Fruit fly (Drosophila melanogaster) whole organism, wandering third instar larva: ENCODE results near the gene CG7968.

Experiments
- Abd-B ChIP-seq: fragments of >200 bp; optimal IDR thresholded peaks from 2 replicates; lab custom pipeline; 2017; ENCODE audit warnings: missing biosample characterization, missing genetic modification characterization
- CG9705 ChIP-seq: fragments of 200-800 bp; sonication (Bioruptor generic); optimal IDR thresholded peaks from 2 replicates; lab custom pipeline; 2018; ENCODE audit warnings: missing biosample characterization, mild to moderate bottlenecking, missing genetic modification characterization
- CrebA ChIP-seq: fragments of 200-800 bp; sonication (Bioruptor generic); optimal IDR thresholded peaks from 2 replicates; lab custom pipeline; 2016; ENCODE audit warnings: missing biosample characterization, mild to moderate bottlenecking, missing genetic modification characterization, borderline replicate concordance
- Dif ChIP-seq: fragments of 200-275, 200-300 bp; sonication (Bioruptor generic); optimal IDR thresholded peaks from 2 replicates; lab custom pipeline; 2018; ENCODE audit warnings: missing biosample characterization, missing genetic modification characterization; ENCODE audit not compliant: partially characterized antibody
- GATAd ChIP-seq: sonication (Bioruptor generic); optimal IDR thresholded peaks from 2 replicates; lab custom pipeline; 2016; ENCODE audit warnings: missing biosample characterization, missing genetic modification characterization
- HLH106 ChIP-seq: fragments of 200-800 bp; optimal IDR thresholded peaks from 3 replicates; lab custom pipeline; 2019; ENCODE audit warnings: missing biosample characterization, mild to moderate bottlenecking, missing genetic modification characterization, moderate library complexity
- Hr78 ChIP-seq: fragments of >200 bp; optimal IDR thresholded peaks from 2 replicates; lab custom pipeline; 2017; ENCODE audit warnings: missing biosample characterization, missing genetic modification characterization
- Hr83 ChIP-seq: fragments of 200-300 bp; sonication (Bioruptor generic); optimal IDR thresholded peaks from 2 replicates; lab custom pipeline; 2016; ENCODE audit warnings: missing biosample characterization, mild to moderate bottlenecking, missing genetic modification characterization, moderate library complexity; ENCODE audit not compliant: poor library complexity, severe bottlenecking
- Jra ChIP-seq: sonication (Bioruptor generic); optimal IDR thresholded peaks from 2 replicates; lab custom pipeline; 2016; ENCODE audit warnings: missing biosample characterization, missing genetic modification characterization
- Mio ChIP-seq: sonication (Bioruptor generic); optimal IDR thresholded peaks from 2 replicates; lab custom pipeline; 2016; ENCODE audit warnings: missing biosample characterization, missing genetic modification characterization
- Myc ChIP-seq: fragments of >200 bp; optimal IDR thresholded peaks from 2 replicates; lab custom pipeline; 2017
- N ChIP-seq: fragments of >200 bp; optimal IDR thresholded peaks from 2 replicates; lab custom pipeline; 2018; ENCODE audit warnings: missing biosample characterization, missing external identifiers, missing genetic modification characterization
- OdsH ChIP-seq: fragments of 200-800 bp; sonication (Bioruptor generic); optimal IDR thresholded peaks from 2 replicates; lab custom pipeline; 2016; ENCODE audit warnings: missing biosample characterization, mild to moderate bottlenecking, missing genetic modification characterization
- Sp1 ChIP-seq: fragments of 200-800 bp; sonication (Bioruptor generic); optimal IDR thresholded peaks from 3 replicates; lab custom pipeline; 2019; ENCODE audit warnings: missing biosample characterization, mild to moderate bottlenecking, missing genetic modification characterization, moderate library complexity
- Vsx2 ChIP-seq: fragments of 200-300, 225-300 bp; sonication (Bioruptor generic); optimal IDR thresholded peaks from 2 replicates; lab custom pipeline; 2018; ENCODE audit warnings: missing biosample characterization, missing genetic modification characterization; ENCODE audit not compliant: partially characterized antibody
- br ChIP-seq: fragments of 200-800 bp; sonication (Bioruptor generic); optimal IDR thresholded peaks from 2 replicates; lab custom pipeline; 2016; ENCODE audit warnings: missing biosample characterization, missing genetic modification characterization
- brk ChIP-seq: fragments of 200-800 bp; sonication (Bioruptor generic); optimal IDR thresholded peaks from 2 replicates; lab custom pipeline; 2016; ENCODE audit warnings: missing biosample characterization, mild to moderate bottlenecking, missing genetic modification characterization
- dl ChIP-seq, 2 experiments: fragments of 175-275, 200-275 bp in 1 of 2; fragments of 200-275 bp in 1 of 2; sonication (Bioruptor generic); optimal IDR thresholded peaks; lab custom pipeline; 2018; ENCODE audit warnings: mild to moderate bottlenecking in 2 of 2, missing biosample characterization in 2 of 2, missing genetic modification characterization in 2 of 2, moderate library complexity in 2 of 2; ENCODE audit not compliant: partially characterized antibody in 2 of 2, insufficient read depth in 1 of 2
- dmrt93B ChIP-seq: fragments of 200-800 bp; sonication (Bioruptor generic); optimal IDR thresholded peaks from 2 replicates; lab custom pipeline; 2018; ENCODE audit warnings: missing biosample characterization, mild to moderate bottlenecking, missing genetic modification characterization
- ey ChIP-seq: fragments of 200-800 bp; sonication (Bioruptor generic); optimal IDR thresholded peaks from 2 replicates; lab custom pipeline; 2016; ENCODE audit warnings: missing biosample characterization, missing genetic modification characterization
- foxo ChIP-seq, 2 experiments: fragments of 200-800 bp; sonication (Bioruptor generic); optimal IDR thresholded peaks; 2 replicates in 1 of 2; 3 replicates in 1 of 2; lab custom pipeline; 2016 to 2017; ENCODE audit warnings: missing biosample characterization in 2 of 2, missing genetic modification characterization in 2 of 2
- fru ChIP-seq: fragments of 200-800 bp; sonication (Bioruptor generic); optimal IDR thresholded peaks from 3 replicates; lab custom pipeline; 2016; ENCODE audit warnings: missing biosample characterization, mild to moderate bottlenecking, missing genetic modification characterization
- h ChIP-seq: fragments of 200-800 bp; sonication (Bioruptor generic); optimal IDR thresholded peaks from 3 replicates; lab custom pipeline; 2016; ENCODE audit warnings: missing biosample characterization, mild to moderate bottlenecking, missing genetic modification characterization
- jim ChIP-seq: fragments of 175-275, 200-325 bp; sonication (Bioruptor generic); optimal IDR thresholded peaks from 2 replicates; lab custom pipeline; 2016; ENCODE audit warnings: missing biosample characterization, mild to moderate bottlenecking, missing genetic modification characterization
- lola ChIP-seq: fragments of >200 bp; optimal IDR thresholded peaks from 2 replicates; lab custom pipeline; 2017; ENCODE audit warnings: missing biosample characterization, missing genetic modification characterization
- psq ChIP-seq: fragments of 200-800 bp; sonication (Bioruptor generic); optimal IDR thresholded peaks from 3 replicates; lab custom pipeline; 2017; ENCODE audit warnings: missing biosample characterization, mild to moderate bottlenecking, missing genetic modification characterization, moderate library complexity
- rgr ChIP-seq: fragments of 200-800 bp; sonication (Bioruptor generic); optimal IDR thresholded peaks from 3 replicates; lab custom pipeline; 2016; ENCODE audit warnings: missing biosample characterization, mild to moderate bottlenecking, missing genetic modification characterization
- sage ChIP-seq: fragments of 200-800 bp; sonication (Bioruptor generic); optimal IDR thresholded peaks from 2 replicates; lab custom pipeline; 2016; ENCODE audit warnings: missing biosample characterization, mild to moderate bottlenecking, missing genetic modification characterization
- sv ChIP-seq: fragments of 200-800 bp; sonication (Bioruptor generic); optimal IDR thresholded peaks from 3 replicates; lab custom pipeline; 2016; ENCODE audit warnings: missing biosample characterization, missing genetic modification characterization
- tai ChIP-seq: sonication (Bioruptor generic); optimal IDR thresholded peaks from 2 replicates; lab custom pipeline; 2016; ENCODE audit warnings: missing biosample characterization, missing genetic modification characterization
- woc ChIP-seq: sonication (Bioruptor generic); optimal IDR thresholded peaks from 2 replicates; lab custom pipeline; 2016; ENCODE audit warnings: missing biosample characterization, mild to moderate bottlenecking, missing genetic modification characterization

CG7968 gene

DNA sequence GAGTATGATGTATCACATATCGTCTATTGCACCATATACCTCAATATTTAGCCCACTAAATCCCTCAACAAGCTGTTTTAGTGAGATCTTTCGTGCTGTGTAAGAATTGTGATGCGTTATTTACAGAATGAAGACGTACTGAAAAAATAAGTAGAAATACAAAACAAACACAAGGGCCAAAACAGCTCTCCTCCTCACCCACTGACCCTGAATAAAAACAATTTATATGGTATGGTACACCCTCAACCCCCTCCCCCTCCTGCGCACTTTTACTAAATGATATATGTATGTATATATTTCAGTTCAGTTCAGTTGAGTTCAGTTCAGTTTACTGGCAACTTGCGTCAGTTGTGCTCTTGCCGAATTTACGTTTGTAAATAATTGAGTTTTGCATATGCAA, 23.9 kb downstream of the CG7968 start:
- no peak for TF ChIP-seq woc (GFP tag; lab: Kevin White, UChicago)
- TF ChIP-seq dl (GFP tag; optimal IDR thresholded peaks at IDR 0.05; lab: Kevin White, UChicago; ENCODE audit: insufficient read depth in 1 of 2, partially characterized antibody in 2 of 2) = no peak
- no peak for TF ChIP-seq ey (GFP tag; lab: Kevin White, UChicago)
- no peak for TF ChIP-seq N (GFP tag; lab: Kevin White, UChicago)
- no peak for TF ChIP-seq tai (GFP tag; lab: Kevin White, UChicago)
- TF ChIP-seq sage (GFP tag; lab: Kevin White, UChicago) = no peak
- TF ChIP-seq HLH106 (tag; lab: Kevin White, UChicago) = no peak
- TF ChIP-seq sv = no peak
- TF ChIP-seq Dif (GFP tag; lab: Kevin White, UChicago) = no peak
- no peak for TF ChIP-seq OdsH (GFP tag; lab: Kevin White, UChicago)
- TF ChIP-seq CrebA (GFP tag; lab: Kevin White, UChicago) = no peak
- no peak for TF ChIP-seq Abd-B
- TF ChIP-seq psq (GFP tag; lab: Kevin White, UChicago) = no peak
- TF ChIP-seq, all 38 proteins: peak for 0

DNA sequence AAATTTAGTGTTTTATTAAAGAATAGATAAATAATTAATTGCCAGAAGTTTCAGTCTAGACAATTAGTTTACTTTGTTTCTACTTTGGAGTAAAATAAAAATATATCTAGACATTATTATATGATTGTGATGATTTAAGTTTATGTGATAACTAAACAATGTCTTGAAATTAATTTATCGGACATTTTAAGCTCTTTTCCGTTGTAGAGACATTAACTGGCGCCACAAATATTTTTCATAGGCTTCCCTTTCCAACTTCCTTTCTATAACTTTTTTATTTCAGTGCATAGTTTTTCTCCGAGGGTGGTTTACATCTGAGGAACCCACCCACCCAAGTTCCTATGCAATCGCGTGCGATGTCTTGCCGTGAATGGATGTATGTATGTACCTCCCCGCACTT, 27.5 kb downstream of the CG7968 start:
- no peak for TF ChIP-seq Sp1 (GFP tag; lab: Kevin White, UChicago)
- TF ChIP-seq GATAd (GFP tag; lab: Kevin White, UChicago) = no peak
- no peak for TF ChIP-seq jim (GFP tag; lab: Kevin White, UChicago)
- TF ChIP-seq fru (GFP tag; lab: Kevin White, UChicago) = no peak
- no peak for TF ChIP-seq OdsH (GFP tag; lab: Kevin White, UChicago)
- no peak for TF ChIP-seq HLH106 (tag; lab: Kevin White, UChicago)
- no peak for TF ChIP-seq dl (GFP tag; optimal IDR thresholded peaks at IDR 0.05; lab: Kevin White, UChicago; ENCODE audit: insufficient read depth in 1 of 2, partially characterized antibody in 2 of 2)
- no peak for TF ChIP-seq foxo (GFP tag; optimal IDR thresholded peaks at IDR 0.05; lab: Kevin White, UChicago)
- no peak for TF ChIP-seq brk (GFP tag; lab: Kevin White, UChicago)
- no peak for TF ChIP-seq Mio (GFP tag; lab: Kevin White, UChicago)
- no peak for TF ChIP-seq Vsx2 (GFP tag; lab: Kevin White, UChicago)
- TF ChIP-seq sv = no peak
- TF ChIP-seq Myc (lab: Kevin White, UChicago) = no peak
- TF ChIP-seq rgr (GFP tag; lab: Kevin White, UChicago) = no peak
- TF ChIP-seq h (GFP tag; lab: Kevin White, UChicago) = no peak

DNA sequence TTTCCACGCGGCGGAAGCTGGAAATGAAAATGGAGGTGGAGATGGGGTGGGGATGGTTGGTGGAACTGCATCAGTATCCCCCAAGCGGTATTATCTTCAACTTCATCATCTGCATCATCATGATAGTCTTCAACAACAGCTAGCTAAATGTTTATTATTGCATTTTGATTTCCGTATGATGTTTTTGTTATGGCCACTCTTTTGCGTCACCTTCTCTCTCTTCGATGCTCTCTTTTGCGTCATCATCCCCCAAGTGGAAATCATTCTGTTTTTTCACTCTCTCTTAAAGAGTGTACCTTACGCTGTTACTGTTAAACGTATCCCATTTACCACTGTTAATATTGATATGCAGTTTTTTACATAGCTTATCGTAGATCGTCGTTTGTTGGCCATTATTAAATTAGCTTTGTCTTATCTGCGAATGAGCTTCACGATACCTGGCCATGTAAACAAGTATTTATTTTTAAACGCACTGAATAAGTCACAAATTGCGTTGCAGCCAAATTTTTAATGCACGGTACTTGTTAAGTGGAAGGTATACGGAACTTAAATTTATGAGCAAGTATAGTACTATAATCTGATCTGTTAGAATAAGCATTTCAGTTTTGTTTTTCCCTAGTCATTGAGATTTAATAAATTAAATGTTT, 28.9 kb downstream of the CG7968 start:
- TF ChIP-seq fru (GFP tag; lab: Kevin White, UChicago) (no peak), CrebA (GFP tag; lab: Kevin White, UChicago) (no peak), OdsH (GFP tag; lab: Kevin White, UChicago) (no peak), rgr (GFP tag; lab: Kevin White, UChicago) (no peak), dmrt93B (GFP tag; lab: Kevin White, UChicago) (no peak), tai (GFP tag; lab: Kevin White, UChicago) (no peak), ey (GFP tag; lab: Kevin White, UChicago) (no peak), woc (GFP tag; lab: Kevin White, UChicago) (no peak), Vsx2 (GFP tag; lab: Kevin White, UChicago) (peak; percentile 59), Jra (no peak), Abd-B (no peak), Hr78 (GFP tag; lab: Kevin White, UChicago) (no peak), brk (GFP tag; lab: Kevin White, UChicago) (peak; percentile 55), Hr83 (GFP tag; lab: Kevin White, UChicago) (no peak), Dif (GFP tag; lab: Kevin White, UChicago) (no peak), Myc (lab: Kevin White, UChicago) (no peak), jim (GFP tag; lab: Kevin White, UChicago) (no peak), lola (GFP tag; lab: Kevin White, UChicago) (no peak), psq (GFP tag; lab: Kevin White, UChicago) (no peak), HLH106 (tag; lab: Kevin White, UChicago) (no peak), Mio (GFP tag; lab: Kevin White, UChicago) (no peak), CG9705 (GFP tag; lab: Kevin White, UChicago) (no peak), br (no peak), sage (GFP tag; lab: Kevin White, UChicago) (peak; percentile 21), Sp1 (GFP tag; lab: Kevin White, UChicago) (no peak)
